Worm (Caenorhabditis elegans) whole organism, early embryonic: Measurements from ENCODE around the gene lit-1.

ENCODE experiments used
- B0310.2 ChIP-seq: sonication (generic microtip); optimal IDR thresholded peaks from 2 replicates; lab custom pipeline; 2016; ENCODE audit warnings: mild to moderate bottlenecking, missing genetic modification characterization, missing compliant biosample characterization
- F13C5.2 ChIP-seq: sonication (generic microtip); optimal IDR thresholded peaks from 2 replicates; lab custom pipeline; 2017; ENCODE audit warnings: mild to moderate bottlenecking, missing genetic modification characterization, inconsistent platforms, missing compliant biosample characterization
- ama-1 ChIP-seq: fragments of 150-350 bp; optimal IDR thresholded peaks from 2 replicates; lab custom pipeline; 2014
- ets-7 ChIP-seq: sonication (generic microtip); optimal IDR thresholded peaks from 2 replicates; lab custom pipeline; 2016; ENCODE audit warnings: missing genotype, missing genetic modification characterization, missing compliant biosample characterization
- flt-1 ChIP-seq: fragments of 200-800 bp; sonication (Bioruptor generic); IDR thresholded peaks from 2 replicates; pipeline ENCODE4 v1.3.6; 2022; ENCODE audit warnings: missing genetic modification characterization, missing compliant biosample characterization
- pes-1 ChIP-seq: fragments of 200-800 bp; sonication (Bioruptor generic); IDR thresholded peaks from 2 replicates; pipeline ENCODE4 v1.3.6; 2022; ENCODE audit warnings: missing genetic modification reagents, missing genetic modification characterization, missing compliant biosample characterization
- scrt-1 ChIP-seq: fragments of 200-800 bp; sonication (Bioruptor generic); IDR thresholded peaks from 2 replicates; pipeline ENCODE4 v1.3.6; 2022; ENCODE audit warnings: missing genetic modification characterization, missing compliant biosample characterization
- sea-1 ChIP-seq: fragments of 200-800 bp; sonication (Bioruptor generic); conservative IDR thresholded peaks from 2 replicates; pipeline ENCODE4 v1.3.6; 2022; ENCODE audit warnings: missing genetic modification characterization, missing compliant biosample characterization

DNA sequence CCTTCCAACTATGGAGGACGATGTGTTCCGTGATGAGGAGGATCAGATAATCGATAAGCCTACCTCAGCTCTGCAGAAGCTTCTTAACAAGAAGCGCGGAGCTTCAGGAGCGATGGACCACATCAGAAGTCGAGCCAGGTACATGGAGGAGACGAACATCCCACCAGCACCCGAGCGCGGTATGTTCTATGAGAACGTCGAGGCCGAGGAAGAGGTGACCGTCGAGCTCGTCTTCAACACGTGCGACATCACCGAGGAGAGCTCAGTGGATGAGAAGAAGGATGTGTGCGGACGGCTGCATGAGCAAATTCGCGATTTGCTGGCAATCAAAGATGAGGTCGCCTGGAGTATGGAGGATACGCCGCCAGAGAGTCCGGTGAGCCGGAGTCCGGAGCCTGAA, 49.8 kb upstream of the lit-1 start:
- no peak for TF ChIP-seq ets-7 (tag; lab: Kevin White, UChicago)
- TF ChIP-seq flt-1, result no peak
- TF ChIP-seq pes-1 (GFP tag; lab: Robert Waterston, UW), result no peak
- no peak for TF ChIP-seq B0310.2 (tag; lab: Kevin White, UChicago)
- no peak for TF ChIP-seq sea-1 (GFP tag; lab: Robert Waterston, UW)
- no peak for TF ChIP-seq scrt-1 (GFP tag; lab: Robert Waterston, UW)
- TF ChIP-seq F13C5.2 (tag; lab: Kevin White, UChicago), result no peak
- no peak for TF ChIP-seq ama-1 (lab: Kevin White, UChicago)
